Worm (Caenorhabditis elegans): ENCODE measurements around the gene trx-2.

ce11 chrV:10287260-10287659 lies 27.2 kb upstream of the trx-2 start, which contains the start of gene B0024.3:
- no peak for TF ChIP-seq nfya-1 (tag; optimal IDR thresholded peaks at IDR 0.05)
- TF ChIP-seq nhr-11 (tag; optimal IDR thresholded peaks at IDR 0.05) = no peak
- TF ChIP-seq pqm-1 (tag; optimal IDR thresholded peaks at IDR 0.05) = no peak
- TF ChIP-seq zip-5 (tag; optimal IDR thresholded peaks at IDR 0.05) = no peak
- TF ChIP-seq pag-3 (tag; optimal IDR thresholded peaks at IDR 0.05; ENCODE audit: borderline replicate concordance) = no peak
- TF ChIP-seq fkh-10 (GFP tag; optimal IDR thresholded peaks at IDR 0.05) = no peak
- TF ChIP-seq madf-2 (tag; optimal IDR thresholded peaks at IDR 0.05) = no peak
- no peak for TF ChIP-seq dmd-4 (tag; optimal IDR thresholded peaks at IDR 0.05; ENCODE audit: borderline replicate concordance)
- TF ChIP-seq tbx-2 (tag; optimal IDR thresholded peaks at IDR 0.05) = no peak
- TF ChIP-seq lin-11 (tag; optimal IDR thresholded peaks at IDR 0.05) = no peak

Measured in whole organism, late embryonic.